Fruit fly (Drosophila melanogaster) whole organism, embryonic: ENCODE results near the gene Gmap.

Source experiments
- ATbp ChIP-seq: fragments of 200-800 bp; sonication (Bioruptor generic); optimal IDR thresholded peaks from 2 replicates; lab custom pipeline; 2017; ENCODE audit warnings: missing biosample characterization, mild to moderate bottlenecking, missing genetic modification characterization, missing genetic modification reagents
- CG10462 ChIP-seq: fragments of 200-800 bp; sonication (Bioruptor generic); optimal IDR thresholded peaks from 2 replicates; lab custom pipeline; 2016; ENCODE audit warnings: missing biosample characterization, missing genetic modification characterization
- CG10543 ChIP-seq: fragments of 200-800 bp; sonication (Bioruptor generic); optimal IDR thresholded peaks from 3 replicates; lab custom pipeline; 2017; ENCODE audit warnings: missing biosample characterization, mild to moderate bottlenecking, missing genetic modification characterization, moderate library complexity
- CG10565 ChIP-seq: fragments of 200-800 bp; sonication (Bioruptor generic); optimal IDR thresholded peaks from 3 replicates; lab custom pipeline; 2016; ENCODE audit warnings: missing biosample characterization, mild to moderate bottlenecking, missing genetic modification characterization
- CG11398 ChIP-seq: fragments of 200-800 bp; sonication (Bioruptor generic); optimal IDR thresholded peaks from 2 replicates; lab custom pipeline; 2016; ENCODE audit warnings: missing biosample characterization, missing genetic modification characterization
- CG14860 ChIP-seq: fragments of 200-800 bp; sonication (Bioruptor generic); IDR thresholded peaks from 3 replicates; pipeline ENCODE4 v1.3.6; 2022; ENCODE audit warnings: missing biosample characterization, missing genetic modification characterization; ENCODE audit not compliant: partially characterized antibody
- CG1603 ChIP-seq: fragments of 200-800 bp; sonication (Bioruptor generic); optimal IDR thresholded peaks from 2 replicates; lab custom pipeline; 2019; ENCODE audit warnings: missing biosample characterization, mild to moderate bottlenecking, missing genetic modification characterization, moderate library complexity
- CG16815 ChIP-seq: fragments of 200-800 bp; sonication (Bioruptor generic); optimal IDR thresholded peaks from 3 replicates; lab custom pipeline; 2017; ENCODE audit warnings: missing biosample characterization, mild to moderate bottlenecking, missing genetic modification characterization
- CG18262 ChIP-seq: fragments of 200-800 bp; optimal IDR thresholded peaks from 3 replicates; lab custom pipeline; 2019; ENCODE audit warnings: missing biosample characterization, mild to moderate bottlenecking, missing genetic modification characterization, moderate library complexity
- CG2120 ChIP-seq: fragments of 200-800 bp; sonication (Bioruptor generic); optimal IDR thresholded peaks from 3 replicates; lab custom pipeline; 2016; ENCODE audit warnings: missing biosample characterization, missing genetic modification characterization
- CG2889 ChIP-seq: fragments of 200-800 bp; sonication (Bioruptor generic); IDR thresholded peaks from 3 replicates; pipeline ENCODE4 v1.3.6; 2022; ENCODE audit warnings: missing biosample characterization, missing genetic modification characterization
- CG33557 ChIP-seq: fragments of 200-800 bp; sonication (Bioruptor generic); optimal IDR thresholded peaks from 2 replicates; lab custom pipeline; 2019; ENCODE audit warnings: missing biosample characterization, mild to moderate bottlenecking, missing genetic modification characterization, moderate library complexity
- CG34224 ChIP-seq: fragments of 200-800 bp; sonication (Bioruptor generic); IDR thresholded peaks from 3 replicates; pipeline ENCODE4 v1.3.6; 2022; ENCODE audit warnings: missing biosample characterization, missing genetic modification characterization; ENCODE audit not compliant: partially characterized antibody
- CG43689 ChIP-seq: fragments of 200-800 bp; sonication (Bioruptor generic); IDR thresholded peaks from 2 replicates; pipeline ENCODE4 v1.3.6; 2022; ENCODE audit warnings: missing biosample characterization, missing genetic modification characterization
- CG6854 ChIP-seq: fragments of 200-800 bp; sonication (Bioruptor generic); optimal IDR thresholded peaks from 3 replicates; lab custom pipeline; 2017; ENCODE audit warnings: missing biosample characterization, mild to moderate bottlenecking, missing genetic modification characterization
- CG7745 ChIP-seq: fragments of 200-800 bp; sonication (Bioruptor generic); optimal IDR thresholded peaks from 2 replicates; lab custom pipeline; 2018; ENCODE audit warnings: missing biosample characterization, mild to moderate bottlenecking, missing genetic modification characterization, moderate library complexity
- CG8290 ChIP-seq, 3 experiments: fragments of 200-800 bp; sonication (Bioruptor generic); optimal IDR thresholded peaks; 2 replicates each; lab custom pipeline; 2016 to 2019; ENCODE audit warnings: missing biosample characterization in 3 of 3, missing genetic modification characterization in 3 of 3, mild to moderate bottlenecking in 2 of 3, moderate library complexity in 1 of 3
- CG8944 ChIP-seq: fragments of 200-800 bp; sonication (Bioruptor generic); optimal IDR thresholded peaks from 3 replicates; lab custom pipeline; 2016; ENCODE audit warnings: missing biosample characterization, missing genetic modification characterization
- CG9215 ChIP-seq: fragments of 200-800 bp; sonication (Bioruptor generic); IDR thresholded peaks from 2 replicates; pipeline ENCODE4 v1.3.6; 2022; ENCODE audit warnings: missing biosample characterization, missing genetic modification characterization
- CG9932 ChIP-seq: fragments of 200-800 bp; sonication (Bioruptor generic); IDR thresholded peaks from 2 replicates; pipeline ENCODE4 v1.3.6; 2022; ENCODE audit warnings: missing biosample characterization, missing genetic modification characterization
- CHES-1-like ChIP-seq: fragments of 200-800 bp; sonication (Bioruptor generic); optimal IDR thresholded peaks from 2 replicates; lab custom pipeline; 2016; ENCODE audit warnings: missing biosample characterization, missing genetic modification characterization
- Jarid2 ChIP-seq: fragments of 200-800 bp; sonication (Bioruptor generic); optimal IDR thresholded peaks from 3 replicates; lab custom pipeline; 2017; ENCODE audit warnings: mild to moderate bottlenecking, missing biosample characterization, missing genetic modification reagents, missing genetic modification characterization
- MTF-1 ChIP-seq: fragments of 200-800 bp; sonication (Bioruptor generic); optimal IDR thresholded peaks from 2 replicates; lab custom pipeline; 2018; ENCODE audit warnings: missing biosample characterization, mild to moderate bottlenecking, missing genetic modification characterization, borderline replicate concordance
- Max ChIP-seq: fragments of 200-800 bp; sonication (Bioruptor generic); optimal IDR thresholded peaks from 2 replicates; lab custom pipeline; 2016; ENCODE audit warnings: missing biosample characterization, mild to moderate bottlenecking, missing genetic modification characterization
- Meics ChIP-seq: fragments of 200-800 bp; sonication (Bioruptor generic); optimal IDR thresholded peaks from 2 replicates; lab custom pipeline; 2017; ENCODE audit warnings: missing biosample characterization, mild to moderate bottlenecking, missing genetic modification characterization
- Nf-YB ChIP-seq: fragments of 200-800 bp; sonication (Bioruptor generic); optimal IDR thresholded peaks from 3 replicates; lab custom pipeline; 2019; ENCODE audit warnings: missing biosample characterization, mild to moderate bottlenecking, missing genetic modification characterization, moderate library complexity
- Opbp ChIP-seq: fragments of 200-800 bp; sonication (Bioruptor generic); IDR thresholded peaks from 3 replicates; pipeline ENCODE4 v1.3.6; 2022; ENCODE audit warnings: missing biosample characterization, missing genetic modification characterization; ENCODE audit not compliant: partially characterized antibody
- PHDP ChIP-seq: fragments of 200-800 bp; sonication (Bioruptor generic); optimal IDR thresholded peaks from 3 replicates; lab custom pipeline; 2018; ENCODE audit warnings: missing biosample characterization, mild to moderate bottlenecking, missing genetic modification characterization, moderate library complexity
- Spps ChIP-seq: fragments of 200-800 bp; sonication (Bioruptor generic); optimal IDR thresholded peaks from 2 replicates; lab custom pipeline; 2018; ENCODE audit warnings: missing biosample characterization, mild to moderate bottlenecking, missing genetic modification characterization
- cad ChIP-seq: fragments of >200 bp; optimal IDR thresholded peaks from 2 replicates; lab custom pipeline; 2017; ENCODE audit warnings: missing biosample characterization, missing genetic modification characterization
- cas ChIP-seq: fragments of 200-800 bp; sonication (Bioruptor generic); IDR thresholded peaks from 2 replicates; pipeline ENCODE4 v1.3.6; 2022; ENCODE audit warnings: missing biosample characterization, missing genetic modification characterization
- crol ChIP-seq: fragments of 200-800 bp; sonication (Bioruptor generic); IDR thresholded peaks from 2 replicates; pipeline ENCODE4 v1.3.6; 2022; ENCODE audit warnings: missing biosample characterization, missing genetic modification characterization
- cwo ChIP-seq: fragments of 200-800 bp; sonication (Bioruptor generic); optimal IDR thresholded peaks from 3 replicates; lab custom pipeline; 2017; ENCODE audit warnings: missing biosample characterization, missing genetic modification characterization, mild to moderate bottlenecking, moderate library complexity, missing genetic modification reagents
- eve ChIP-seq, 2 experiments: fragments of >200 bp; optimal IDR thresholded peaks; 2 replicates each; lab custom pipeline; 2017; ENCODE audit warnings: missing biosample characterization in 2 of 2, missing genetic modification characterization in 2 of 2
- ewg ChIP-seq: fragments of 200-800 bp; sonication (Bioruptor generic); optimal IDR thresholded peaks from 3 replicates; lab custom pipeline; 2017; ENCODE audit warnings: mild to moderate bottlenecking, missing biosample characterization, missing genetic modification reagents, missing genetic modification characterization
- gcm ChIP-seq: fragments of 200-800 bp; sonication (Bioruptor generic); optimal IDR thresholded peaks from 2 replicates; lab custom pipeline; 2019; ENCODE audit warnings: missing biosample characterization, mild to moderate bottlenecking, missing genetic modification characterization, moderate library complexity
- hbn ChIP-seq: fragments of 200-800 bp; sonication (Bioruptor generic); IDR thresholded peaks from 2 replicates; pipeline ENCODE4 v1.3.6; 2022; ENCODE audit warnings: missing biosample characterization, missing genetic modification characterization; ENCODE audit not compliant: partially characterized antibody
- jigr1 ChIP-seq: fragments of 200-800 bp; sonication (Bioruptor generic); IDR thresholded peaks from 3 replicates; pipeline ENCODE4 v1.3.6; 2022; ENCODE audit warnings: missing biosample characterization, missing genetic modification characterization
- lab ChIP-seq: fragments of 200-800 bp; sonication (Bioruptor generic); optimal IDR thresholded peaks from 3 replicates; lab custom pipeline; 2017; ENCODE audit warnings: missing biosample characterization, missing genetic modification characterization, mild to moderate bottlenecking, moderate library complexity, missing genetic modification reagents
- maf-S ChIP-seq: fragments of 200-800 bp; sonication (Bioruptor generic); optimal IDR thresholded peaks from 2 replicates; lab custom pipeline; 2016; ENCODE audit warnings: missing biosample characterization, missing genetic modification characterization
- nau ChIP-seq: fragments of 200-800 bp; sonication (Bioruptor generic); optimal IDR thresholded peaks from 3 replicates; lab custom pipeline; 2017; ENCODE audit warnings: missing biosample characterization, mild to moderate bottlenecking, missing genetic modification characterization, missing genetic modification reagents
- nerfin-2 ChIP-seq: fragments of 200-800 bp; sonication (Bioruptor generic); IDR thresholded peaks from 2 replicates; pipeline ENCODE4 v1.3.6; 2022; ENCODE audit warnings: missing biosample characterization, missing genetic modification characterization; ENCODE audit not compliant: partially characterized antibody
- onecut ChIP-seq: fragments of 200-800 bp; sonication (Bioruptor generic); IDR thresholded peaks from 2 replicates; pipeline ENCODE4 v1.3.6; 2022; ENCODE audit warnings: missing biosample characterization, missing genetic modification characterization
- phol ChIP-seq: fragments of 200-800 bp; sonication (Bioruptor generic); optimal IDR thresholded peaks from 3 replicates; lab custom pipeline; 2018; ENCODE audit warnings: missing biosample characterization, mild to moderate bottlenecking, missing genetic modification characterization, moderate library complexity
- sd ChIP-seq: fragments of 200-800 bp; sonication (Bioruptor generic); optimal IDR thresholded peaks from 3 replicates; lab custom pipeline; 2018; ENCODE audit warnings: missing biosample characterization, mild to moderate bottlenecking, missing genetic modification characterization, moderate library complexity
- sisA ChIP-seq: fragments of 200-800 bp; sonication (Bioruptor generic); IDR thresholded peaks from 2 replicates; pipeline ENCODE4 v1.3.6; 2022; ENCODE audit warnings: missing biosample characterization, missing genetic modification characterization
- slbo ChIP-seq: fragments of 200-800 bp; sonication (Bioruptor generic); IDR thresholded peaks from 2 replicates; pipeline ENCODE4 v1.3.6; 2022; ENCODE audit warnings: missing biosample characterization, missing genetic modification characterization
- so ChIP-seq: fragments of 200-800 bp; sonication (Bioruptor generic); IDR thresholded peaks from 3 replicates; pipeline ENCODE4 v1.3.6; 2022; ENCODE audit warnings: missing biosample characterization, missing genetic modification characterization
- wor ChIP-seq: fragments of 200-800 bp; sonication (Bioruptor generic); IDR thresholded peaks from 2 replicates; pipeline ENCODE4 v1.3.6; 2022; ENCODE audit warnings: missing biosample characterization, missing genetic modification characterization
- zf30C ChIP-seq: fragments of 200-800 bp; sonication (Bioruptor generic); optimal IDR thresholded peaks from 3 replicates; lab custom pipeline; 2018; ENCODE audit warnings: missing biosample characterization, mild to moderate bottlenecking, missing genetic modification characterization

The Gmap gene

dm6 chrX:15453121-15453520, 33.6 kb upstream of the Gmap start, which contains the start of gene CG11655 (continued):
- TF ChIP-seq Spps (no peak), CG10462 (no peak), cas (GFP tag; lab: Robert Waterston, UW) (no peak), cwo (GFP tag; lab: Kevin White, UChicago) (peak; percentile 74), sisA (GFP tag; lab: Robert Waterston, UW) (peak; percentile 41; the same call in 1 of the 2 replicates), CG10565 (GFP tag; lab: Kevin White, UChicago) (no peak), Opbp (no peak), CG8944 (GFP tag; lab: Kevin White, UChicago) (no peak), CG7745 (no peak), PHDP (peak; percentile 43), CG11398 (GFP tag; lab: Kevin White, UChicago) (no peak), Nf-YB (GFP tag; lab: Kevin White, UChicago) (peak; percentile 26), CG18262 (tag; lab: Kevin White, UChicago) (peak; percentile 38), gcm (GFP tag; lab: Kevin White, UChicago) (no peak), phol (tag; lab: Kevin White, UChicago) (peak; percentile 37), crol (GFP tag; lab: Robert Waterston, UW) (0 out of 2 replicates have a peak, but pooled peaks have one; percentile 27), hbn (no peak), CG1603 (tag; lab: Kevin White, UChicago) (no peak), sd (tag; lab: Kevin White, UChicago) (no peak), CG9215 (GFP tag; lab: Robert Waterston, UW) (no peak), cad (GFP tag; lab: Kevin White, UChicago) (no peak), Max (GFP tag; lab: Kevin White, UChicago) (no peak), Jarid2 (GFP tag; lab: Kevin White, UChicago) (no peak), wor (GFP tag; lab: Robert Waterston, UW) (no peak), eve (GFP tag; optimal IDR thresholded peaks at IDR 0.05; lab: Kevin White, UChicago) (no peak), ATbp (GFP tag; lab: Kevin White, UChicago) (no peak), so (GFP tag; lab: Robert Waterston, UW) (no peak), onecut (GFP tag; lab: Robert Waterston, UW) (peak; percentile 30; the same call in 1 of the 2 replicates), CG43689 (GFP tag; lab: Robert Waterston, UW) (no peak), CG2120 (GFP tag; lab: Kevin White, UChicago) (peak; percentile 41), jigr1 (GFP tag; lab: Robert Waterston, UW) (no peak), ewg (GFP tag; lab: Kevin White, UChicago) (no peak), nerfin-2 (GFP tag; lab: Robert Waterston, UW) (no peak), lab (GFP tag; lab: Kevin White, UChicago) (no peak), MTF-1 (GFP tag; lab: Kevin White, UChicago) (no peak), CG33557 (GFP tag; lab: Kevin White, UChicago) (no peak), CG2889 (GFP tag; lab: Robert Waterston, UW) (no peak), maf-S (GFP tag; lab: Kevin White, UChicago) (no peak), CG14860 (GFP tag; lab: Robert Waterston, UW) (no peak), CG34224 (GFP tag; lab: Robert Waterston, UW) (no peak), CG9932 (GFP tag; lab: Robert Waterston, UW) (no peak), CG8290 (GFP tag; optimal IDR thresholded peaks at IDR 0.05; lab: Kevin White, UChicago) (no peak), CG8290 (tag; optimal IDR thresholded peaks at IDR 0.05; lab: Kevin White, UChicago) (no peak), zf30C (GFP tag; lab: Kevin White, UChicago) (no peak), CG16815 (GFP tag; lab: Kevin White, UChicago) (no peak), slbo (GFP tag; lab: Robert Waterston, UW) (peak; percentile 64), nau (GFP tag; lab: Kevin White, UChicago) (no peak), CHES-1-like (GFP tag; lab: Kevin White, UChicago) (no peak), CG6854 (GFP tag; lab: Kevin White, UChicago) (no peak), CG10543 (GFP tag; lab: Kevin White, UChicago) (no peak), Meics (GFP tag; lab: Kevin White, UChicago) (no peak)
